Worm (Caenorhabditis elegans): ENCODE results near the gene F45D11.11.
"Not testable (repeated sequence)": the region's sequence is repeated elsewhere in the genome, so short reads cannot be mapped to it uniquely, and the experiment has no call there.

F45D11.11 gene

ce11 chrII:996112-996511, at the start of gene F45D11.11:
TSS of gene F45D11.11 (minus strand) at chrII:996212.
- not testable (repeated sequence) for TF ChIP-seq unc-62 (GFP tag; optimal IDR thresholded peaks at IDR 0.05)

- TF ChIP-seq unc-62 (GFP tag; optimal IDR thresholded peaks at IDR 0.05) = no peak
Measured at ce11 chrII:1045692-1046091, 49.7 kb upstream of the F45D11.11 start, which contains the start of gene str-148. TSS of gene str-148 (plus strand) at chrII:1045992.

ce11 chrII:1043932-1044331, 47.9 kb upstream of the F45D11.11 start, which contains the start of gene fbxb-45:
TSS of gene fbxb-45 (minus strand) at chrII:1044032.
- not testable (repeated sequence) for TF ChIP-seq unc-62 (GFP tag; optimal IDR thresholded peaks at IDR 0.05)

- TF ChIP-seq unc-62 (GFP tag; optimal IDR thresholded peaks at IDR 0.05) = no peak
Measured at ce11 chrII:1042227-1042626, 46.2 kb upstream of the F45D11.11 start, which contains the start of gene fbxb-41. TSS of gene fbxb-41 (minus strand) at chrII:1042327.

ce11 chrII:1040464-1040863, 44.5 kb upstream of the F45D11.11 start, which contains the start of gene fbxb-39:
TSS of gene fbxb-39 (minus strand) at chrII:1040564.
- no peak for TF ChIP-seq unc-62 (GFP tag; optimal IDR thresholded peaks at IDR 0.05)

- no peak for TF ChIP-seq unc-62 (GFP tag; optimal IDR thresholded peaks at IDR 0.05)
Measured at ce11 chrII:1028602-1029001, 32.6 kb upstream of the F45D11.11 start, which contains the start of gene math-34. TSS of gene math-34 (plus strand) at chrII:1028972.

ce11 chrII:1026670-1027069, 30.7 kb upstream of the F45D11.11 start, which contains the start of gene M01D1.12:
TSS of gene M01D1.12 (plus strand) at chrII:1026970.
- TF ChIP-seq unc-62 (GFP tag; optimal IDR thresholded peaks at IDR 0.05) = no peak

- not testable (repeated sequence) for TF ChIP-seq unc-62 (GFP tag; optimal IDR thresholded peaks at IDR 0.05)
Measured at ce11 chrII:1024684-1025083, 28.7 kb upstream of the F45D11.11 start, which contains the start of gene btb-11. TSS of gene btb-11 (minus strand) at chrII:1024784.

ce11 chrII:1006375-1006774, 10.4 kb upstream of the F45D11.11 start, which contains the start of gene F45D11.14:
TSS of gene F45D11.14 (minus strand) at chrII:1006475.
- not testable (repeated sequence) for TF ChIP-seq unc-62 (GFP tag; optimal IDR thresholded peaks at IDR 0.05)

- TF ChIP-seq unc-62 (GFP tag; optimal IDR thresholded peaks at IDR 0.05) = no peak
Measured at ce11 chrII:1001351-1001750, 5.3 kb upstream of the F45D11.11 start, which contains the start of the genes fbxb-30 and F45D11.5. TSS of gene fbxb-30 (minus strand) at chrII:1001451. TSS of gene F45D11.5 (plus strand) at chrII:1001702.

ce11 chrII:999493-999892, 3.5 kb upstream of the F45D11.11 start, which contains the start of gene fbxb-29:
TSS of gene fbxb-29 (minus strand) at chrII:999593.
- TF ChIP-seq unc-62 (GFP tag; optimal IDR thresholded peaks at IDR 0.05) = no peak

ce11 chrII:994231-994630, 1.8 kb downstream of the F45D11.11 start, which contains the start of gene F45D11.7:
TSS of gene F45D11.7 (plus strand) at chrII:994531.
- TF ChIP-seq unc-62 (GFP tag; optimal IDR thresholded peaks at IDR 0.05) = not testable (repeated sequence)

- TF ChIP-seq unc-62 (GFP tag; optimal IDR thresholded peaks at IDR 0.05) = no peak
Measured at ce11 chrII:991300-991699, 4.7 kb downstream of the F45D11.11 start, which contains the start of gene fbxc-42. TSS of gene fbxc-42 (plus strand) at chrII:991600.

ce11 chrII:988437-988836, 7.6 kb downstream of the F45D11.11 start, which contains the start of gene fbxc-39:
TSS of gene fbxc-39 (plus strand) at chrII:988737.
- TF ChIP-seq unc-62 (GFP tag; optimal IDR thresholded peaks at IDR 0.05) = no peak

ce11 chrII:985703-986102, 10.3 kb downstream of the F45D11.11 start, which contains the start of gene fbxc-40:
TSS of gene fbxc-40 (plus strand) at chrII:986003.
- TF ChIP-seq unc-62 (GFP tag; optimal IDR thresholded peaks at IDR 0.05) = not testable (repeated sequence)

- no peak for TF ChIP-seq unc-62 (GFP tag; optimal IDR thresholded peaks at IDR 0.05)
Measured at ce11 chrII:982842-983241, 13.2 kb downstream of the F45D11.11 start, which contains the start of gene srh-274. TSS of gene srh-274 (plus strand) at chrII:983142.

ce11 chrII:979135-979534, 16.9 kb downstream of the F45D11.11 start, which contains the start of the genes fbxc-17 and fbxc-15:
TSS of gene fbxc-17 (minus strand) at chrII:979235.
TSS of gene fbxc-15 (plus strand) at chrII:979423.
- TF ChIP-seq unc-62 (GFP tag; optimal IDR thresholded peaks at IDR 0.05) = no peak

Data from whole organism, dauer.